Worm (Caenorhabditis elegans): Measurements from ENCODE around the gene srz-100.
A peak's percentile ranks its signal among the peaks of the same experiment; 100 is the strongest.

srz-100 gene

DNA sequence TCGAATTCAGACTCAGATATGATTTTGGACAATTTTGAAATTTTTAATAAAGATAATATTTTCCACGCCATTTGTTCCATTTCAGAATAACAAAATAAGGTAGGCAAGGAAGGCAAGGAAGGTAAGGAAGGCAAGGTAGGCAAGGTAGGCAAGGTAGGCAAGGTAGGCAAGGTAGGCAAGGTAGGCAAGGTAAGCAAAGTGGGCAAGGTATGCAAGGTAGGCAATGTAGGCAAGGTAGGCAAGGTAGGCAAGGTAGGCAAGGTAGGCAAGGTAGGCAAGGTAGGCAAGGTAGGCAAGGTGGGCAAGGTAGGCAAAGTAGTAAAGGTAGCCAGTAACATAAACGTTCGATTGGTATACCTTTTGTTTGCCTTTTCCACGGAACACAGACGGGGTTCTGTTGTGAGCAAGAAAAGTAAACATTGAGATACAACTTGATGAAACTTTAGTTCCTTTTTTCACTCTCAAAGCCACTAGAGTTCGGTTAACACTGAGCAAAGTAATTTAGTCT, 31.9 kb upstream of the srz-100 start, which contains the start of gene Y70C5C.1:
TSS of gene Y70C5C.1 (plus strand) at position 458 of the 508 bp plus-strand sequence.
- no peak for TF ChIP-seq spr-3 (GFP tag; optimal IDR thresholded peaks at IDR 0.05)
- no peak for TF ChIP-seq nhr-6 (tag; optimal IDR thresholded peaks at IDR 0.05)
- no peak for TF ChIP-seq arid-1 (GFP tag; conservative IDR thresholded peaks at IDR 0.05)
- no peak for TF ChIP-seq nhr-48 (tag; optimal IDR thresholded peaks at IDR 0.05)
- no peak for TF ChIP-seq ceh-82 (tag; optimal IDR thresholded peaks at IDR 0.05)
- TF ChIP-seq nhr-237 (tag; optimal IDR thresholded peaks at IDR 0.05), result no peak
- no peak for TF ChIP-seq tra-1 (GFP tag; IDR thresholded peaks at IDR 0.05)
- TF ChIP-seq D1046.2 (GFP tag; IDR thresholded peaks at IDR 0.05), result no peak
- no peak for TF ChIP-seq ztf-7 (tag; optimal IDR thresholded peaks at IDR 0.05)
- no peak for TF ChIP-seq skn-1 (tag; optimal IDR thresholded peaks at IDR 0.05)
- TF ChIP-seq F10B5.3 (tag; optimal IDR thresholded peaks at IDR 0.05), result no peak
- TF ChIP-seq pha-4 (GFP tag; IDR thresholded peaks at IDR 0.05), result no peak
- no peak for TF ChIP-seq pha-4 (tag; optimal IDR thresholded peaks at IDR 0.05)
- no peak for TF ChIP-seq ceh-32 (tag; optimal IDR thresholded peaks at IDR 0.05; ENCODE audit: poor library complexity)
- TF ChIP-seq zip-11 (GFP tag; IDR thresholded peaks at IDR 0.05), result no peak
- no peak for TF ChIP-seq sdz-12 (GFP tag; optimal IDR thresholded peaks at IDR 0.05)
- TF ChIP-seq hlh-11 (tag; optimal IDR thresholded peaks at IDR 0.05), result no peak
- TF ChIP-seq dpl-1 (GFP tag; optimal IDR thresholded peaks at IDR 0.05), result no peak

DNA sequence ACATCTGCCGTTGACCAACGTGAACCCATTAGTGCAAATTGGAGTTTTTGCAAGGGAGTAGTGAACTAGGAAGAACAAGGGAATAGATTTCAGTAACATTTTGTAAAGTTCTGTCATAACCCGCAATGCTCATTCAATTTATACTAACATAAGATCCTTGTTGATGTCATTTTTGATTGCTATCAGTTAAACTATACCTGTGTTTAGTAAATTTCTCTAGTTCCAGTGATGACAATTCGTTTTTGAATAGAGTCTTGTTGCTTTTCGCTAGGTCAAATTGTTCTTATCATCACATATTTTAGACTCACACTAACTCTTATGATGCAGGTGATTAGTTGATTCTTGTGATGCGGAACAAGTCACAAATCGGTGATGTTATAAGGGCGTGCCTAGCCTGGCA, 25.2 kb upstream of the srz-100 start, which contains the start of gene clec-9:
TSS of gene clec-9 (minus strand) at position 101 of the 400 bp plus-strand sequence.
- no peak for TF ChIP-seq ztf-11 (tag; optimal IDR thresholded peaks at IDR 0.05)
- no peak for TF ChIP-seq ceh-62 (tag; optimal IDR thresholded peaks at IDR 0.05)
- TF ChIP-seq R02D3.7 (tag; optimal IDR thresholded peaks at IDR 0.05), result no peak
- TF ChIP-seq ceh-44 (GFP tag; IDR thresholded peaks at IDR 0.05), result no peak
- no peak for TF ChIP-seq lin-13 (GFP tag; optimal IDR thresholded peaks at IDR 0.05)
- TF ChIP-seq nhr-25 (tag; optimal IDR thresholded peaks at IDR 0.05; ENCODE audit: borderline replicate concordance, insufficient read depth), result no peak
- TF ChIP-seq aha-1 (tag), result no peak
- no peak for TF ChIP-seq lin-15B (tag; optimal IDR thresholded peaks at IDR 0.05)
- TF ChIP-seq ces-1 (GFP tag; optimal IDR thresholded peaks at IDR 0.05), result no peak
- TF ChIP-seq ceh-28 (tag; optimal IDR thresholded peaks at IDR 0.05), result no peak

DNA sequence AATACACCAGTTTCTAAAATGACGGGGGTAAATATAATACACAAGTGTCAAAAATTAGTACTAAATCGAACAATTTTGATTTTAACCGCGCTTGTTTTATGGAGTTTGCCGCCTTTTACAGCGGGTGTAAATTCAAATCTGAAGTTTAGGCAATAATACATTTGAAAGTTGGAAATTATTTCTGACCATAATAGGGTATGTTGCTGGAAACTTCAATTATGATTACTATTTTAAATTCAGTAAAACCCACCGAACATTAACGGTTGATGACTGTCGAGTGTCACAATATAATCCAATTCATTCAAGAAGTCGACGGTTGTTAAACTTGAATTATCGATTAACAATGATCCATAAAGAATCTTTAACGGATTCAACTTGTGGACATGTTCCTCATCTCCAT, 17.9 kb upstream of the srz-100 start:
- TF ChIP-seq unc-62 (GFP tag; optimal IDR thresholded peaks at IDR 0.05 in 1 of 2) (peak in 1 of 2 experiments; percentile 93), unc-62 (tag; optimal IDR thresholded peaks at IDR 0.05) (no peak), aha-1 (tag) (peak; percentile 22), ceh-82 (tag; optimal IDR thresholded peaks at IDR 0.05) (no peak)

DNA sequence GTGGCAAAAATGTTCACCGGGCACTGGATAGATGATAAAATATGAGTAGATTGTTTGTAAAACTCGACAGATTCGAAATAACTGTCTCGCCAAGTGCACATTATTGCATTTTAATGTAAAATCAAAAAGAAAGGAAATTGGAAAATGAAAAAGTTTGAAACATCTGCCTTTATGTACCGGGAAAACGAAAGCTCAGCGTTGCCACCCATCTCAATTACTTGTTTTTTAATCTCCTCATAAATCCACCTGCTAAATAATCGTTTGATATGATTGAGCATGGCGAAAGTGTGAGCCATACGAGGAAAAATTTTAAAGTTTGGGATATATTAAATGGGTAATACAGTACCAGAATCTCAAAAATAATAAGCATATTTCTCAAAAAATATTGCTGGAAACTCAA, 15.1 kb upstream of the srz-100 start, which contains the start of gene srh-137:
TSS of gene srh-137 (minus strand) at position 101 of the 400 bp plus-strand sequence.
- no peak for TF ChIP-seq ceh-32 (tag; optimal IDR thresholded peaks at IDR 0.05; ENCODE audit: poor library complexity)
- TF ChIP-seq ztf-7 (tag; optimal IDR thresholded peaks at IDR 0.05), result no peak
- no peak for TF ChIP-seq spr-3 (GFP tag; optimal IDR thresholded peaks at IDR 0.05)
- TF ChIP-seq lir-3 (tag; optimal IDR thresholded peaks at IDR 0.05), result no peak
- no peak for TF ChIP-seq dve-1 (tag; optimal IDR thresholded peaks at IDR 0.05; ENCODE audit: insufficient read depth)
- no peak for TF ChIP-seq nhr-48 (tag; optimal IDR thresholded peaks at IDR 0.05)
- no peak for TF ChIP-seq F37D6.2 (tag; optimal IDR thresholded peaks at IDR 0.05)
- no peak for TF ChIP-seq nhr-77 (tag; optimal IDR thresholded peaks at IDR 0.05)
- no peak for TF ChIP-seq tra-1 (GFP tag; IDR thresholded peaks at IDR 0.05)

DNA sequence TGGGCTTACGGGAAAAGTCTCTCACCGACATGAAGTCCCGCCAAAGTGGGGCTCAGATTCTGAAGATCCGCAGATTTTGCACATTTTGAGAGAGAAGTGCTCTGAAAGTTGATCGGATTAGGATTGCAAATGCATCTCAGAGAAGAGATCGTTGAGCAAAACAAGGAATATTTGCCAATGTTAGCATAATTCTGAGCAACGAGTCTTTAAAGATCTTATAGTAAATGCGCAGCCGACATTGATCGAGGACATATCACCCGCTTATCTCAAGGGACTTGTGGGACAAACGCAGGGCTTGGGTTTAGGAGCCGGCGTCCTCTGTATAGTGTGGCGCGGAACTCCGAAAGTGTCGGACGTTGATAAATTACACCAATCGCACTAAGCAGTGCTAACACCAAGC, 8.0 kb upstream of the srz-100 start, which contains the start of gene nhr-112:
TSS of gene nhr-112 (minus strand) at position 101 of the 400 bp plus-strand sequence.
- peak in 1 of 2 experiments; percentile 90 for TF ChIP-seq unc-62 (GFP tag; optimal IDR thresholded peaks at IDR 0.05 in 1 of 2)
- no peak for TF ChIP-seq unc-62 (tag; optimal IDR thresholded peaks at IDR 0.05)
- TF ChIP-seq dve-1 (tag; optimal IDR thresholded peaks at IDR 0.05; ENCODE audit: insufficient read depth), result no peak
- no peak for TF ChIP-seq madf-5 (GFP tag; IDR thresholded peaks at IDR 0.05)
- TF ChIP-seq ceh-44 (GFP tag; IDR thresholded peaks at IDR 0.05), result no peak
- TF ChIP-seq daf-8 (GFP tag; IDR thresholded peaks at IDR 0.05), result no peak
- TF ChIP-seq daf-16 (GFP tag; optimal IDR thresholded peaks at IDR 0.05), result no peak
- TF ChIP-seq daf-16 (tag; optimal IDR thresholded peaks at IDR 0.05), result no peak
- no peak for TF ChIP-seq rbr-2 (tag; optimal IDR thresholded peaks at IDR 0.05)
